Fruit fly (Drosophila melanogaster) S2 (cell line): ENCODE results near the gene fid.

Source experiments
- CG8478 ChIP-seq: fragments of >200 bp; optimal IDR thresholded peaks from 2 replicates; lab custom pipeline; 2018
- CTCF ChIP-seq, 2 experiments: fragments of >200 bp; optimal IDR thresholded peaks; 2 replicates each; lab custom pipeline; 2018

- TF ChIP-seq CG8478 (lab: Kevin White, UChicago): no peak
- TF ChIP-seq CTCF (optimal IDR thresholded peaks at IDR 0.05; lab: Kevin White, UChicago): no peak
Observed at dm6 chr3R:25983274-25983673, 13.4 kb downstream of the fid start.
